Fruit fly (Drosophila melanogaster) whole organism, prepupa: Measurements from ENCODE around the gene Osi21.

Experiments
- CG11762 ChIP-seq: fragments of 200-800 bp; sonication (Bioruptor generic); optimal IDR thresholded peaks from 3 replicates; lab custom pipeline; 2016; ENCODE audit warnings: missing biosample characterization, missing genetic modification characterization; ENCODE audit not compliant: insufficient read depth
- CG32006 ChIP-seq: fragments of 200-800 bp; sonication (Bioruptor generic); optimal IDR thresholded peaks from 3 replicates; lab custom pipeline; 2017; ENCODE audit warnings: missing biosample characterization, mild to moderate bottlenecking, missing genetic modification characterization
- CG6276 ChIP-seq: fragments of 200-800 bp; sonication (Bioruptor generic); optimal IDR thresholded peaks from 2 replicates; lab custom pipeline; 2017; ENCODE audit warnings: missing biosample characterization, mild to moderate bottlenecking, missing genetic modification characterization
- CG8632 ChIP-seq: fragments of 200-800 bp; sonication (Bioruptor generic); optimal IDR thresholded peaks from 3 replicates; lab custom pipeline; 2016; ENCODE audit warnings: missing biosample characterization, missing genetic modification characterization
- Ets21C ChIP-seq: fragments of 200-800 bp; sonication (Bioruptor generic); optimal IDR thresholded peaks from 3 replicates; lab custom pipeline; 2016; ENCODE audit warnings: missing biosample characterization, missing genetic modification characterization
- Gug ChIP-seq: fragments of 200-800 bp; sonication (Bioruptor generic); IDR thresholded peaks from 2 replicates; pipeline ENCODE4 v1.3.6; 2022; ENCODE audit warnings: missing biosample characterization, missing genetic modification characterization
- Hr39 ChIP-seq: fragments of 200-800 bp; sonication (Bioruptor generic); optimal IDR thresholded peaks from 2 replicates; lab custom pipeline; 2016; ENCODE audit warnings: missing biosample characterization, missing genetic modification characterization
- Lpt ChIP-seq: fragments of 200-800 bp; sonication (Bioruptor generic); optimal IDR thresholded peaks from 3 replicates; lab custom pipeline; 2016; ENCODE audit warnings: missing biosample characterization, missing genetic modification characterization
- Met ChIP-seq: fragments of 200-800 bp; sonication (Bioruptor generic); optimal IDR thresholded peaks from 3 replicates; lab custom pipeline; 2016; ENCODE audit warnings: missing biosample characterization, missing genetic modification characterization
- pdm3 ChIP-seq: fragments of 200-800 bp; sonication (Bioruptor generic); optimal IDR thresholded peaks from 3 replicates; lab custom pipeline; 2016; ENCODE audit warnings: missing biosample characterization, missing genetic modification characterization
- salr ChIP-seq, 2 experiments: fragments of 200-800 bp; sonication (Bioruptor generic); optimal IDR thresholded peaks; 3 replicates each; lab custom pipeline; 2016 to 2018; ENCODE audit warnings: missing biosample characterization in 2 of 2, missing genetic modification characterization in 2 of 2, mild to moderate bottlenecking in 1 of 2
- svp ChIP-seq: fragments of 200-800 bp; sonication (Bioruptor generic); peaks from one replicate; lab custom pipeline; 2016; ENCODE audit warnings: missing biosample characterization, missing genetic modification characterization
- vri ChIP-seq: fragments of 200-800 bp; sonication (Bioruptor generic); optimal IDR thresholded peaks from 3 replicates; lab custom pipeline; 2016; ENCODE audit warnings: missing biosample characterization, mild to moderate bottlenecking, missing genetic modification characterization

DNA sequence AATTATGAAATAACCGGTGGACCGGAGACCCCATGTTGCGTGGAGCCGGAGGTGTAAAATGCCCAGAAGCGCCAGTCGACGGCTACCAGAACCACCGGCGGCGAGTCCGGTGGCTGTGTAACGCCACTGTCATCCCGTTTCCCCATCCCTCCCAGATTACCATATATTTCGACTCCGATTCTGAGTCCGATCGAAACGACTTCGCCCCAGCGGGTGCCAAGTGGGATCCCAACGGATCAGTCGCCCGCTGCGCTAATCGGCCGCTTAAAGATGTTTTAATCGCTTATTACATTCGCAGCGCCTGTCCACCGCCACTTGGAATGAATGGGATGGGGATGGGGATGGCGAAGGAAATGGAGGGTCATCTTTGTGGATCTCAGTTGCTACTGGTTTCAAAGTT, 37.3 kb upstream of the Osi21 start:
- TF ChIP-seq svp (GFP tag; lab: Kevin White, UChicago) (no peak), Hr39 (GFP tag; lab: Kevin White, UChicago) (no peak), Ets21C (no peak), CG8632 (GFP tag; lab: Kevin White, UChicago) (no peak), CG6276 (GFP tag; lab: Kevin White, UChicago) (no peak), vri (GFP tag; lab: Kevin White, UChicago) (no peak), pdm3 (GFP tag; lab: Kevin White, UChicago) (no peak), CG32006 (GFP tag; lab: Kevin White, UChicago) (no peak), Gug (no peak), salr (GFP tag; optimal IDR thresholded peaks at IDR 0.05; lab: Kevin White, UChicago) (no peak), CG11762 (no peak), Lpt (GFP tag; lab: Kevin White, UChicago) (no peak), Met (GFP tag; lab: Kevin White, UChicago) (no peak)
